Fruit fly (Drosophila melanogaster) whole organism, adult: Measurements from ENCODE around the gene CG44140.
"Not testable (repeated sequence)": the region's sequence is repeated elsewhere in the genome, so short reads cannot be mapped to it uniquely, and the experiment has no call there.

Experiments used
- CG11617 ChIP-seq: fragments of 200-800 bp; sonication (Bioruptor generic); optimal IDR thresholded peaks from 2 replicates; lab custom pipeline; 2017; ENCODE audit warnings: mild to moderate bottlenecking, missing biosample characterization, missing genetic modification reagents, missing genetic modification characterization
- CG12768 ChIP-seq: fragments of 200-800 bp; sonication (Bioruptor generic); optimal IDR thresholded peaks from 2 replicates; lab custom pipeline; 2017; ENCODE audit warnings: missing biosample characterization, missing genetic modification characterization, mild to moderate bottlenecking, moderate library complexity, missing genetic modification reagents
- CG33017 ChIP-seq: fragments of 200-800 bp; sonication (Bioruptor generic); optimal IDR thresholded peaks from 2 replicates; lab custom pipeline; 2018; ENCODE audit warnings: missing biosample characterization, mild to moderate bottlenecking, missing genetic modification characterization, moderate library complexity
- CG7101 ChIP-seq: fragments of 200-800 bp; sonication (Bioruptor generic); optimal IDR thresholded peaks from 2 replicates; lab custom pipeline; 2018; ENCODE audit warnings: missing biosample characterization, mild to moderate bottlenecking, missing genetic modification characterization, moderate library complexity
- Mnt ChIP-seq: fragments of 200-800 bp; sonication (Bioruptor generic); optimal IDR thresholded peaks from 2 replicates; lab custom pipeline; 2016; ENCODE audit warnings: missing biosample characterization, mild to moderate bottlenecking, missing genetic modification characterization
- cic ChIP-seq: fragments of 200-800 bp; sonication (Bioruptor generic); optimal IDR thresholded peaks from 2 replicates; lab custom pipeline; 2017; ENCODE audit warnings: missing biosample characterization, mild to moderate bottlenecking, missing genetic modification characterization, moderate library complexity
- tj ChIP-seq: fragments of 200-800 bp; sonication (Bioruptor generic); optimal IDR thresholded peaks from 3 replicates; lab custom pipeline; 2017; ENCODE audit warnings: missing biosample characterization, mild to moderate bottlenecking, missing genetic modification characterization, moderate library complexity

DNA sequence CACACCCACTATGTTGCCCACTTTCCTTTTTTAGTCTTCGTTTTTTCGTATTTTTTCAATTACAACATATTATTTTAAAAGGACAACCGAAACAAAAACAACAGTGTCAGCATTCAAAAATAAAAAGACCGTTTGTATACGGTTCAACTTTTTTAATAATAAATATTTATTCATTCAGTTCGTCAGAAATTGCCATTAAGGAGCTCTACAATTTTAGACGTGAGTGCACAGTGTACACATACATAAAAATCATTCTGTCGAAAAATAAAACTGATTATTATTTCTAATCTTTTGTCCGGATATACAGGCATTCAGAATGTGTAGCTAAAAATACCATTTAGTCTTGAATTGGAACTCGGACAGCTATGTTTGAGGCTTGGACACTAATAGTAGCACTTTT lies 10.6 kb upstream of the CG44140 start, which contains the start of gene CG31827:
- TF ChIP-seq CG11617 (GFP tag; lab: Kevin White, UChicago); CG7101 (tag; lab: Kevin White, UChicago); tj (GFP tag; lab: Kevin White, UChicago); cic (GFP tag; lab: Kevin White, UChicago); CG12768 (GFP tag; lab: Kevin White, UChicago); CG33017 (tag; lab: Kevin White, UChicago); Mnt (GFP tag; lab: Kevin White, UChicago): not testable (repeated sequence)
